Fruit fly (Drosophila melanogaster) whole organism, embryonic: ENCODE data around the gene CG7565.
A peak's percentile ranks its signal among the peaks of the same experiment; 100 is the strongest.

ENCODE experiments used
- Adf1 ChIP-seq: fragments of 200-800 bp; sonication (Bioruptor generic); IDR thresholded peaks from 2 replicates; pipeline ENCODE4 v1.3.6; 2022; ENCODE audit warnings: missing biosample characterization, missing genetic modification characterization
- Aef1 ChIP-seq: fragments of 200-800 bp; sonication (Bioruptor generic); IDR thresholded peaks from 3 replicates; pipeline ENCODE4 v1.3.6; 2022; ENCODE audit warnings: missing biosample characterization, missing genetic modification characterization
- Atf6 ChIP-seq: fragments of 200-800 bp; sonication (Bioruptor generic); IDR thresholded peaks from 2 replicates; pipeline ENCODE4 v1.3.6; 2022; ENCODE audit warnings: missing biosample characterization, missing genetic modification characterization
- Awh ChIP-seq: fragments of 200-800 bp; sonication (Bioruptor generic); IDR thresholded peaks from 2 replicates; pipeline ENCODE4, ENCODE4 v1.3.6; 2022; ENCODE audit warnings: missing biosample characterization, missing genetic modification characterization
- Bteb2 ChIP-seq: fragments of 200-800 bp; sonication (Bioruptor generic); optimal IDR thresholded peaks from 2 replicates; lab custom pipeline; 2016; ENCODE audit warnings: missing biosample characterization, missing genetic modification characterization
- CG11398 ChIP-seq: fragments of 200-800 bp; sonication (Bioruptor generic); optimal IDR thresholded peaks from 2 replicates; lab custom pipeline; 2016; ENCODE audit warnings: missing biosample characterization, missing genetic modification characterization
- CG11695 ChIP-seq: fragments of 200-800 bp; sonication (Bioruptor generic); IDR thresholded peaks from 3 replicates; pipeline ENCODE4 v1.3.6; 2022; ENCODE audit warnings: missing biosample characterization, missing genetic modification characterization
- CG12391 ChIP-seq: fragments of 200-800 bp; sonication (Bioruptor generic); optimal IDR thresholded peaks from 3 replicates; lab custom pipeline; 2018; ENCODE audit warnings: missing biosample characterization, mild to moderate bottlenecking, missing genetic modification characterization, moderate library complexity
- CG13894 ChIP-seq: fragments of 200-800 bp; sonication (Bioruptor generic); optimal IDR thresholded peaks from 3 replicates; lab custom pipeline; 2018; ENCODE audit warnings: missing biosample characterization, mild to moderate bottlenecking, missing genetic modification characterization, moderate library complexity
- CG14860 ChIP-seq: fragments of 200-800 bp; sonication (Bioruptor generic); IDR thresholded peaks from 3 replicates; pipeline ENCODE4 v1.3.6; 2022; ENCODE audit warnings: missing biosample characterization, missing genetic modification characterization; ENCODE audit not compliant: partially characterized antibody
- CG1647 ChIP-seq: fragments of 200-800 bp; sonication (Bioruptor generic); optimal IDR thresholded peaks from 3 replicates; lab custom pipeline; 2016; ENCODE audit warnings: missing biosample characterization, missing genetic modification characterization
- CG17612 ChIP-seq: fragments of 200-800 bp; sonication (Bioruptor generic); IDR thresholded peaks from 2 replicates; pipeline ENCODE4 v1.3.6; 2022; ENCODE audit warnings: missing biosample characterization, missing genetic modification characterization
- CG18011 ChIP-seq: fragments of 200-800 bp; sonication (Bioruptor generic); optimal IDR thresholded peaks from 2 replicates; lab custom pipeline; 2017; ENCODE audit warnings: missing biosample characterization, missing genetic modification characterization, mild to moderate bottlenecking, moderate library complexity, missing genotype
- CG3281 ChIP-seq: fragments of 200-800 bp; sonication (Bioruptor generic); optimal IDR thresholded peaks from 3 replicates; lab custom pipeline; 2017; ENCODE audit warnings: missing biosample characterization, mild to moderate bottlenecking, missing genetic modification characterization
- CG34422 ChIP-seq: fragments of 200-800 bp; sonication (Bioruptor generic); IDR thresholded peaks from 3 replicates; pipeline ENCODE4 v1.3.6; 2022; ENCODE audit warnings: missing biosample characterization, missing genetic modification characterization
- CG43689 ChIP-seq: fragments of 200-800 bp; sonication (Bioruptor generic); IDR thresholded peaks from 2 replicates; pipeline ENCODE4 v1.3.6; 2022; ENCODE audit warnings: missing biosample characterization, missing genetic modification characterization
- CG6854 ChIP-seq: fragments of 200-800 bp; sonication (Bioruptor generic); optimal IDR thresholded peaks from 3 replicates; lab custom pipeline; 2017; ENCODE audit warnings: missing biosample characterization, mild to moderate bottlenecking, missing genetic modification characterization
- CG8089 ChIP-seq: fragments of 200-800 bp; sonication (Bioruptor generic); optimal IDR thresholded peaks from 3 replicates; lab custom pipeline; 2016; ENCODE audit warnings: missing biosample characterization, missing genetic modification characterization
- CG8765 ChIP-seq: fragments of 200-800 bp; sonication (Bioruptor generic); IDR thresholded peaks from 2 replicates; pipeline ENCODE4 v1.3.6; 2022; ENCODE audit warnings: missing biosample characterization, missing genetic modification characterization
- CG9215 ChIP-seq: fragments of 200-800 bp; sonication (Bioruptor generic); IDR thresholded peaks from 2 replicates; pipeline ENCODE4 v1.3.6; 2022; ENCODE audit warnings: missing biosample characterization, missing genetic modification characterization
- CG9817 ChIP-seq: fragments of 200-800 bp; sonication (Bioruptor generic); optimal IDR thresholded peaks from 2 replicates; lab custom pipeline; 2018; ENCODE audit warnings: missing biosample characterization, mild to moderate bottlenecking, missing genetic modification characterization, moderate library complexity
- CoRest ChIP-seq: fragments of 200-800 bp; sonication (Bioruptor generic); optimal IDR thresholded peaks from 3 replicates; lab custom pipeline; 2018; ENCODE audit warnings: missing biosample characterization, mild to moderate bottlenecking, missing genetic modification characterization, moderate library complexity
- D ChIP-seq, 2 experiments: fragments of 200-800 bp in 1 of 2; fragments of >200 bp in 1 of 2; sonication (Bioruptor generic) in 1 of 2; optimal IDR thresholded peaks; 2 replicates in 1 of 2; 3 replicates in 1 of 2; lab custom pipeline; 2017; ENCODE audit warnings: mild to moderate bottlenecking in 1 of 2, missing biosample characterization in 1 of 2, missing genetic modification characterization in 1 of 2, missing genetic modification reagents in 1 of 2
- Dek ChIP-seq: fragments of 200-800 bp; sonication (Bioruptor generic); optimal IDR thresholded peaks from 3 replicates; lab custom pipeline; 2019; ENCODE audit warnings: missing biosample characterization, mild to moderate bottlenecking, missing genetic modification characterization, moderate library complexity
- Dfd ChIP-seq, 2 experiments: fragments of >200 bp; optimal IDR thresholded peaks; 2 replicates each; lab custom pipeline; 2017; ENCODE audit warnings: missing biosample characterization in 2 of 2, missing genetic modification characterization in 2 of 2
- HmgD ChIP-seq: fragments of 200-800 bp; sonication (Bioruptor generic); optimal IDR thresholded peaks from 3 replicates; lab custom pipeline; 2016; ENCODE audit warnings: missing biosample characterization, missing genetic modification characterization
- Hr3 ChIP-seq: fragments of 200-800 bp; sonication (Bioruptor generic); optimal IDR thresholded peaks from 3 replicates; lab custom pipeline; 2016; ENCODE audit warnings: missing biosample characterization, missing genetic modification characterization
- Hsf ChIP-seq: fragments of 200-800 bp; sonication (Bioruptor generic); optimal IDR thresholded peaks from 3 replicates; lab custom pipeline; 2016; ENCODE audit warnings: missing biosample characterization, missing genetic modification characterization
- Kr ChIP-seq: fragments of 200-800 bp; sonication (Bioruptor generic); optimal IDR thresholded peaks from 2 replicates; lab custom pipeline; 2017; ENCODE audit warnings: missing biosample characterization, mild to moderate bottlenecking, missing genetic modification characterization
- MTF-1 ChIP-seq: fragments of 200-800 bp; sonication (Bioruptor generic); optimal IDR thresholded peaks from 2 replicates; lab custom pipeline; 2018; ENCODE audit warnings: missing biosample characterization, mild to moderate bottlenecking, missing genetic modification characterization, borderline replicate concordance
- Mes4 ChIP-seq: fragments of 200-800 bp; sonication (Bioruptor generic); optimal IDR thresholded peaks from 2 replicates; lab custom pipeline; 2016; ENCODE audit warnings: missing biosample characterization, missing genetic modification characterization
- bcd ChIP-seq: fragments of 200-800 bp; sonication (Bioruptor generic); optimal IDR thresholded peaks from 2 replicates; lab custom pipeline; 2017; ENCODE audit warnings: missing biosample characterization, mild to moderate bottlenecking, missing genetic modification characterization
- cas ChIP-seq: fragments of 200-800 bp; sonication (Bioruptor generic); IDR thresholded peaks from 2 replicates; pipeline ENCODE4 v1.3.6; 2022; ENCODE audit warnings: missing biosample characterization, missing genetic modification characterization
- crol ChIP-seq: fragments of 200-800 bp; sonication (Bioruptor generic); IDR thresholded peaks from 2 replicates; pipeline ENCODE4 v1.3.6; 2022; ENCODE audit warnings: missing biosample characterization, missing genetic modification characterization
- ewg ChIP-seq: fragments of 200-800 bp; sonication (Bioruptor generic); optimal IDR thresholded peaks from 3 replicates; lab custom pipeline; 2017; ENCODE audit warnings: mild to moderate bottlenecking, missing biosample characterization, missing genetic modification reagents, missing genetic modification characterization
- ftz-f1 ChIP-seq: fragments of 200-800 bp; sonication (Bioruptor generic); optimal IDR thresholded peaks from 2 replicates; lab custom pipeline; 2016; ENCODE audit warnings: missing biosample characterization, missing genetic modification characterization
- gsb-n ChIP-seq: fragments of 200-800 bp; sonication (Bioruptor generic); optimal IDR thresholded peaks from 3 replicates; lab custom pipeline; 2018; ENCODE audit warnings: missing biosample characterization, mild to moderate bottlenecking, missing genetic modification characterization
- jing ChIP-seq: fragments of 200-800 bp; sonication (Bioruptor generic); optimal IDR thresholded peaks from 2 replicates; lab custom pipeline; 2018; ENCODE audit warnings: missing biosample characterization, mild to moderate bottlenecking, missing genetic modification characterization
- knrl ChIP-seq: fragments of 200-800 bp; sonication (Bioruptor generic); IDR thresholded peaks from 3 replicates; pipeline ENCODE4 v1.3.6; 2022; ENCODE audit warnings: missing biosample characterization, missing genetic modification characterization; ENCODE audit not compliant: partially characterized antibody
- otp ChIP-seq: fragments of 200-800 bp; sonication (Bioruptor generic); IDR thresholded peaks from 3 replicates; pipeline ENCODE4, ENCODE4 v1.3.6; 2022; ENCODE audit warnings: missing biosample characterization, missing genetic modification characterization
- pan ChIP-seq, 4 experiments: fragments of >200 bp in 3 of 4; fragments of 200-800 bp in 1 of 4; sonication (Bioruptor generic) in 1 of 4; optimal IDR thresholded peaks in 3 of 4; IDR thresholded peaks in 1 of 4; 2 replicates each; pipeline versions ENCODE4 v1.3.6 to Lab custom; 2017 to 2022; ENCODE audit warnings: missing biosample characterization in 2 of 4, missing genetic modification characterization in 2 of 4, mixed read lengths in 1 of 4
- pros ChIP-seq: fragments of 200-800 bp; sonication (Bioruptor generic); optimal IDR thresholded peaks from 3 replicates; lab custom pipeline; 2019; ENCODE audit warnings: missing biosample characterization, mild to moderate bottlenecking, missing genetic modification characterization, moderate library complexity
- seq ChIP-seq: fragments of 200-800 bp; sonication (Bioruptor generic); IDR thresholded peaks from 2 replicates; pipeline ENCODE4 v1.3.6; 2022; ENCODE audit warnings: missing biosample characterization, missing genetic modification characterization
- sim ChIP-seq: fragments of 200-800 bp; sonication (Bioruptor generic); IDR thresholded peaks from 2 replicates; pipeline ENCODE4 v1.3.6; 2022; ENCODE audit warnings: missing biosample characterization, missing genetic modification characterization
- stc ChIP-seq: fragments of 200-800 bp; sonication (Bioruptor generic); IDR thresholded peaks from 2 replicates; pipeline ENCODE4 v1.3.6; 2022; ENCODE audit warnings: missing biosample characterization, missing genetic modification characterization
- trem ChIP-seq: fragments of 200-800 bp; optimal IDR thresholded peaks from 3 replicates; lab custom pipeline; 2019; ENCODE audit warnings: missing biosample characterization, mild to moderate bottlenecking, missing genetic modification characterization, moderate library complexity
- tup ChIP-seq: fragments of 200-800 bp; sonication (Bioruptor generic); optimal IDR thresholded peaks from 2 replicates; lab custom pipeline; 2016; ENCODE audit warnings: missing biosample characterization, mild to moderate bottlenecking, missing genetic modification characterization, moderate library complexity
- twi ChIP-seq: fragments of 200-800 bp; optimal IDR thresholded peaks from 2 replicates; lab custom pipeline; 2019; ENCODE audit warnings: missing biosample characterization, mild to moderate bottlenecking, missing genetic modification characterization, moderate library complexity
- vnd ChIP-seq: fragments of 200-800 bp; sonication (Bioruptor generic); IDR thresholded peaks from 3 replicates; pipeline ENCODE4 v1.3.6; 2022; ENCODE audit warnings: missing biosample characterization, missing genetic modification characterization; ENCODE audit not compliant: partially characterized antibody
- zfh2 ChIP-seq: fragments of 200-800 bp; sonication (Bioruptor generic); optimal IDR thresholded peaks from 2 replicates; lab custom pipeline; 2016; ENCODE audit warnings: missing biosample characterization, missing genetic modification characterization

Gene CG7565

DNA sequence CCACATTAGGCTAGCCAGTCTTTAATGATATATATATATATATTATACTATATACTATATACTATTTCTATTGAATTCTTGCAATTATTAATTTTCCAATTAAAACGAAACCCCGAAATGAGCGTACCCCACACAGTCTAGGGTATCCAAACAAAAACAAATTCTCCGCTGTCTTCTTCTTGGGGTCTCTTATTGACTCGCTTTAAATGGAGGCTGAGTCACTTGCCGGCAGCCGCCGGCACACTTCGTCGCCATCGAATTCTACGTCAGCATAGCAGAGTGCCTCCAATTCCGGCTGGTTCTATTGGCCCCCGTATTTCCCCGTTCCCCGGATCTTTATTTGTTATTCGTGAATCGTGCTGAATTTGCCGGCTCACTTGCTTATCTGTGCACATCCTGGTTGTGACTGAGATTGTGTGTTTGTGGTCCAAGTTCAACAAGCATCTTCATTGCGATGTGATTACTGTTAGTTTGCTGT, 3.1 kb upstream of the CG7565 start (continued):
- TF ChIP-seq CG11398 (GFP tag; lab: Kevin White, UChicago) (no peak), seq (GFP tag; lab: Robert Waterston, UW) (no peak), sim (GFP tag; lab: Robert Waterston, UW) (no peak), CG34422 (GFP tag; lab: Robert Waterston, UW) (peak; percentile 41; the same call in 1 of the 3 replicates), twi (no peak), Awh (GFP tag; lab: Robert Waterston, UW) (no peak), CG9817 (peak; percentile 18), CG11695 (peak; percentile 20; the same call in 1 of the 3 replicates), crol (GFP tag; lab: Robert Waterston, UW) (peak; percentile 67), CG18011 (GFP tag; lab: Kevin White, UChicago) (no peak), Hr3 (GFP tag; lab: Kevin White, UChicago) (peak; percentile 16), pan (optimal IDR thresholded peaks at IDR 0.05; lab: Kevin White, UChicago) (no peak), pan (GFP tag; optimal IDR thresholded peaks at IDR 0.05 in 1 of 2, IDR thresholded peaks at IDR 0.05 in 1 of 2) (peak in 1 of 2 experiments; percentile 46), CG17612 (GFP tag; lab: Robert Waterston, UW) (no peak), Kr (no peak), Adf1 (GFP tag; lab: Robert Waterston, UW) (no peak; the same call in 1 of the 2 replicates), Atf6 (0 out of 2 replicates have a peak, but pooled peaks have one; percentile 23), CG9215 (GFP tag; lab: Robert Waterston, UW) (no peak), Bteb2 (GFP tag; lab: Kevin White, UChicago) (no peak), zfh2 (GFP tag; lab: Kevin White, UChicago) (no peak), jing (GFP tag; lab: Kevin White, UChicago) (no peak), Dfd (GFP tag; optimal IDR thresholded peaks at IDR 0.05; lab: Kevin White, UChicago) (no peak), knrl (GFP tag; lab: Robert Waterston, UW) (no peak), D (optimal IDR thresholded peaks at IDR 0.05; lab: Kevin White, UChicago) (no peak), D (GFP tag; optimal IDR thresholded peaks at IDR 0.05; lab: Kevin White, UChicago) (no peak), CG3281 (GFP tag; lab: Kevin White, UChicago) (peak; percentile 3), Aef1 (peak; percentile 56), CG13894 (tag; lab: Kevin White, UChicago) (peak; percentile 73), vnd (no peak), Dek (tag; lab: Kevin White, UChicago) (no peak), tup (GFP tag; lab: Kevin White, UChicago) (no peak), gsb-n (tag; lab: Kevin White, UChicago) (no peak), MTF-1 (GFP tag; lab: Kevin White, UChicago) (no peak), pros (no peak), CoRest (peak; percentile 41), cas (no peak), stc (0 out of 2 replicates have a peak, but pooled peaks have one; percentile 26), otp (GFP tag; lab: Robert Waterston, UW) (no peak), Mes4 (no peak), CG14860 (GFP tag; lab: Robert Waterston, UW) (no peak), CG43689 (GFP tag; lab: Robert Waterston, UW) (no peak), bcd (GFP tag; lab: Kevin White, UChicago) (no peak), Hsf (no peak), ewg (GFP tag; lab: Kevin White, UChicago) (no peak), CG6854 (GFP tag; lab: Kevin White, UChicago) (peak; percentile 34), CG12391 (tag; lab: Kevin White, UChicago) (peak; percentile 25), ftz-f1 (GFP tag; lab: Kevin White, UChicago) (no peak), trem (tag; lab: Kevin White, UChicago) (no peak), CG8765 (GFP tag; lab: Robert Waterston, UW) (no peak), HmgD (no peak), CG1647 (GFP tag; lab: Kevin White, UChicago) (no peak), CG8089 (no peak)
